Worm (Caenorhabditis elegans) whole organism, early embryonic: ENCODE measurements around the gene D1086.19.

Experiments
- B0310.2 ChIP-seq: sonication (generic microtip); optimal IDR thresholded peaks from 2 replicates; lab custom pipeline; 2016; ENCODE audit warnings: mild to moderate bottlenecking, missing genetic modification characterization, missing compliant biosample characterization
- F13C5.2 ChIP-seq: sonication (generic microtip); optimal IDR thresholded peaks from 2 replicates; lab custom pipeline; 2017; ENCODE audit warnings: mild to moderate bottlenecking, missing genetic modification characterization, inconsistent platforms, missing compliant biosample characterization
- aly-1 ChIP-seq: sonication (generic microtip); optimal IDR thresholded peaks from 2 replicates; lab custom pipeline; 2016; ENCODE audit warnings: missing genetic modification characterization, missing compliant biosample characterization
- ama-1 ChIP-seq: fragments of 150-350 bp; optimal IDR thresholded peaks from 2 replicates; lab custom pipeline; 2014
- ets-7 ChIP-seq: sonication (generic microtip); optimal IDR thresholded peaks from 2 replicates; lab custom pipeline; 2016; ENCODE audit warnings: missing genotype, missing genetic modification characterization, missing compliant biosample characterization
- flt-1 ChIP-seq: fragments of 200-800 bp; sonication (Bioruptor generic); IDR thresholded peaks from 2 replicates; pipeline ENCODE4 v1.3.6; 2022; ENCODE audit warnings: missing genetic modification characterization, missing compliant biosample characterization
- hmg-4 ChIP-seq: fragments of 200-800 bp; sonication (Bioruptor generic); optimal IDR thresholded peaks from 2 replicates; lab custom pipeline; 2018; ENCODE audit warnings: mild to moderate bottlenecking, missing genetic modification characterization, missing compliant biosample characterization
- hnd-1 ChIP-seq: sonication (generic microtip); optimal IDR thresholded peaks from 2 replicates; lab custom pipeline; 2016; ENCODE audit warnings: missing genetic modification characterization, missing compliant biosample characterization
- scrt-1 ChIP-seq: fragments of 200-800 bp; sonication (Bioruptor generic); IDR thresholded peaks from 2 replicates; pipeline ENCODE4 v1.3.6; 2022; ENCODE audit warnings: missing genetic modification characterization, missing compliant biosample characterization
- tbx-37 ChIP-seq: fragments of 200-800 bp; sonication (Bioruptor generic); conservative IDR thresholded peaks from 2 replicates; pipeline ENCODE4 v1.3.6; 2022; ENCODE audit warnings: missing genetic modification reagents, missing genetic modification characterization, missing compliant biosample characterization

ce11 chrV:14130226-14130625, 42.1 kb downstream of the D1086.19 start:
- TF ChIP-seq hnd-1 (tag; lab: Kevin White, UChicago) (no peak), aly-1 (tag; lab: Kevin White, UChicago) (no peak), ama-1 (lab: Kevin White, UChicago) (no peak), tbx-37 (GFP tag; lab: Robert Waterston, UW) (no peak), B0310.2 (tag; lab: Kevin White, UChicago) (no peak), flt-1 (GFP tag; lab: Robert Waterston, UW) (no peak), F13C5.2 (tag; lab: Kevin White, UChicago) (no peak), hmg-4 (GFP tag; lab: Kevin White, UChicago) (no peak), scrt-1 (GFP tag; lab: Robert Waterston, UW) (no peak), ets-7 (tag; lab: Kevin White, UChicago) (no peak)
